Fruit fly (Drosophila melanogaster) whole organism, prepupa: ENCODE data around the gene Ae2.

Experiments
- CG11762 ChIP-seq: fragments of 200-800 bp; sonication (Bioruptor generic); optimal IDR thresholded peaks from 3 replicates; lab custom pipeline; 2016; ENCODE audit warnings: missing biosample characterization, missing genetic modification characterization; ENCODE audit not compliant: insufficient read depth
- pdm3 ChIP-seq: fragments of 200-800 bp; sonication (Bioruptor generic); optimal IDR thresholded peaks from 3 replicates; lab custom pipeline; 2016; ENCODE audit warnings: missing biosample characterization, missing genetic modification characterization

- TF ChIP-seq CG11762 (GFP tag; lab: Kevin White, UChicago) = no peak
- no peak for TF ChIP-seq pdm3 (GFP tag; lab: Kevin White, UChicago)
Measured at dm6 chr3L:9814621-9815020, 51.3 kb downstream of the Ae2 start.
